Fruit fly (Drosophila melanogaster) whole organism: Measurements from ENCODE around the gene CG45081.

Source experiments
- pan ChIP-seq: fragments of >200 bp; optimal IDR thresholded peaks from 2 replicates; lab custom pipeline; 2017
- psq ChIP-seq: fragments of >200 bp; optimal IDR thresholded peaks from 2 replicates; lab custom pipeline; 2017
- usp ChIP-seq: fragments of >200 bp; optimal IDR thresholded peaks from 2 replicates; lab custom pipeline; 2017; ENCODE audit warnings: missing biosample characterization, missing genetic modification characterization, mixed read lengths

- TF ChIP-seq psq (lab: Kevin White, UChicago) = no peak
- no peak for TF ChIP-seq pan (lab: Kevin White, UChicago)
- TF ChIP-seq usp (GFP tag; lab: Kevin White, UChicago) = no peak
Measured at dm6 chr3L:19236060-19236459, 29.8 kb upstream of the CG45081 start, which contains the start of gene CG33647.
